Fruit fly (Drosophila melanogaster): ENCODE data around the gene CG15332.

dm6 chrX:7978027-7978426, 22.2 kb upstream of the CG15332 start:
- no peak for TF ChIP-seq Sin3A (optimal IDR thresholded peaks at IDR 0.05)
- TF ChIP-seq psq (optimal IDR thresholded peaks at IDR 0.05), result no peak
- TF ChIP-seq insv (optimal IDR thresholded peaks at IDR 0.05), result no peak
- TF ChIP-seq Myc (optimal IDR thresholded peaks at IDR 0.05), result no peak
- no peak for TF ChIP-seq ttk (optimal IDR thresholded peaks at IDR 0.05)
- TF ChIP-seq h (optimal IDR thresholded peaks at IDR 0.05), result no peak

Measured in Kc167 (cell line).